Fruit fly (Drosophila melanogaster) whole organism: ENCODE results near the gene CG2841.

Experiments used
- CG8478 ChIP-seq: fragments of >200 bp; optimal IDR thresholded peaks from 2 replicates; lab custom pipeline; 2018; ENCODE audit warnings: inconsistent platforms
- Dll ChIP-seq: fragments of >200 bp; optimal IDR thresholded peaks from 2 replicates; lab custom pipeline; 2017
- EcR ChIP-seq, 2 experiments: fragments of >200 bp; optimal IDR thresholded peaks; 2 replicates each; lab custom pipeline; 2017; ENCODE audit warnings: missing biosample characterization in 2 of 2, missing genetic modification characterization in 2 of 2, missing genetic modification reagents in 2 of 2
- pan ChIP-seq: fragments of >200 bp; optimal IDR thresholded peaks from 2 replicates; lab custom pipeline; 2017
- psq ChIP-seq: fragments of >200 bp; optimal IDR thresholded peaks from 2 replicates; lab custom pipeline; 2017
- usp ChIP-seq: fragments of >200 bp; optimal IDR thresholded peaks from 2 replicates; lab custom pipeline; 2017; ENCODE audit warnings: missing biosample characterization, missing genetic modification characterization, mixed read lengths

CG2841 gene

dm6 chrX:2366171-2366570 lies at the start of gene CG2841:
CG2841 (minus strand) TSS chrX:2366356.
- TF ChIP-seq EcR (GFP tag; optimal IDR thresholded peaks at IDR 0.05; lab: Kevin White, UChicago) (no peak), psq (lab: Kevin White, UChicago) (no peak), Dll (lab: Kevin White, UChicago) (peak; percentile 32)

DNA sequence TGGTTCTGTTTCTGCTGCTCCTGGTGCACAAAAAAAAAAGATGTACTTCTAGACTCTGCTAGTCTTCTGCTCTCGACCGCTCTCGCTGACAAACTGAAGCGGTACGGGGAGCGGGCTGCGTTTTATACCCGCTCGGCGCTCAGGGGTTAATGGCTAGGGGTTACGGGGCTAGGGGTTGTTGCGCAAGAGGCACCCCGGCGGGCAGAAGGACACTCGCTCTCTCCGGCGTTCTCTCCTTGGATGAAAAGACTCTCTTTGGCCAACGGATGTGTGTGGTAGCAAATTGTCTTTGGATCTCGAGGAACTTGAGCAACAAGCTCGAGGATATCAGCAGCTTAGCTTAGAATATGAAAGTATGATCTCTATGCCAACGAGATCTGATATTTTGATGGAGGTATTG lies 44.6 kb upstream of the CG2841 start, which contains the start of gene CG12496:
Gene CG12496, minus strand, starts transcription at position 97 of the 400 bp plus-strand sequence.
- no peak for TF ChIP-seq EcR (GFP tag; optimal IDR thresholded peaks at IDR 0.05; lab: Kevin White, UChicago)
- TF ChIP-seq Dll (lab: Kevin White, UChicago), result no peak
- TF ChIP-seq psq (lab: Kevin White, UChicago), result no peak
- no peak for TF ChIP-seq pan (lab: Kevin White, UChicago)
- TF ChIP-seq usp, result no peak
- no peak for TF ChIP-seq CG8478

DNA sequence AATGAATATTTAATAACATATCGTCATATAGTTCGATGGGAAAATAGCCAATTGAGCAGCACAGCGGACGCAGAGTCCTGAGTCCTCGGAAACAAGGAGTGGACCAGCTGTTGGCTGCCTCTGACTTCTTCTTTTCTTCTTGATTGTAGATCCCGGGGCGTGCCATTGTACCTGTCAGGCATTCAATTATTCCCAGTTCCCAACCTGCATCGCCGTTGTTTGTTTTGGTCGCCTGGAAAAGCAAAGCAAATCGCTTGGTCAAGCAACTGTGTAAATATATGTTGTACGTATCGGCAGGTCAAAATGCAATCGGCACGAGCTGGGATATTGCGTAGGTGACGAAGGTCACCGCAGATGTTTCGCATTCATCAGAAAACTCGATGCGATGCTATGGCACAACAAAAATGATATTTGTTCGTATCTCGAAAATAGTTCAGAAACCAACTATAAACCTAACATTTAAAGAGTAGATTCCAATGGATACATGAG lies 42.6 kb upstream of the CG2841 start:
- no peak for TF ChIP-seq Dll (lab: Kevin White, UChicago)
- no peak for TF ChIP-seq psq (lab: Kevin White, UChicago)
- no peak for TF ChIP-seq EcR (GFP tag; optimal IDR thresholded peaks at IDR 0.05; lab: Kevin White, UChicago)
- no peak for TF ChIP-seq CG8478
- TF ChIP-seq usp, result no peak
- no peak for TF ChIP-seq pan (lab: Kevin White, UChicago)

DNA sequence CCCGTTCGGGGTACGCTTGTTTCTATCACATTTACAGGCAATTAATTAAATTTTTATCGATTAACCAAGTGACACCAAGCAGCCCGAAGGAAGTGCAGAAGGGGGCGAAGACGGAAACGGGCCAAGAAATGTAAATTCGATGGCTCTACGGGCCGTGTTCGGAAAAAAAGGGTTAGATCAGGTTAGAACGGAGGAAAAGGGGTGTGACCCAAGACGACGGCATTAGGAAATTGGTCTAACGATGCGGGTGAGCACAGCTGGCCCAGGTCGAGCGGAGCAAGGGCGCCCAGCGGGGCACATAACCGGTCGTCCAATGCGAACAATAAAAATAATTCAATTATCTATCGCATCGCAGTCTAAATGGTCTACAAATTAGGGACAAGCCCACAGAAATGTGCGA lies 33.3 kb upstream of the CG2841 start:
- TF ChIP-seq EcR (GFP tag; optimal IDR thresholded peaks at IDR 0.05; lab: Kevin White, UChicago), result no peak
- TF ChIP-seq psq (lab: Kevin White, UChicago), result no peak
- no peak for TF ChIP-seq Dll (lab: Kevin White, UChicago)
- TF ChIP-seq pan (lab: Kevin White, UChicago), result no peak
- TF ChIP-seq CG8478, result no peak
- no peak for TF ChIP-seq usp

dm6 chrX:2396204-2396882 lies 30.2 kb upstream of the CG2841 start:
- no peak for TF ChIP-seq usp
- no peak for TF ChIP-seq psq (lab: Kevin White, UChicago)
- TF ChIP-seq Dll (lab: Kevin White, UChicago), result no peak
- no peak for TF ChIP-seq pan (lab: Kevin White, UChicago)
- TF ChIP-seq EcR (GFP tag; optimal IDR thresholded peaks at IDR 0.05; lab: Kevin White, UChicago), result no peak
- no peak for TF ChIP-seq CG8478

dm6 chrX:2394516-2394915 lies 28.4 kb upstream of the CG2841 start:
- no peak for TF ChIP-seq EcR (GFP tag; optimal IDR thresholded peaks at IDR 0.05; lab: Kevin White, UChicago)
- TF ChIP-seq psq (lab: Kevin White, UChicago), result no peak
- no peak for TF ChIP-seq CG8478
- TF ChIP-seq Dll (lab: Kevin White, UChicago), result no peak
- no peak for TF ChIP-seq pan (lab: Kevin White, UChicago)

dm6 chrX:2387579-2388362 lies 21.6 kb upstream of the CG2841 start, which contains the start of gene PsGEF:
PsGEF (minus strand) TSS chrX:2387664.
- TF ChIP-seq EcR (GFP tag; optimal IDR thresholded peaks at IDR 0.05; lab: Kevin White, UChicago) (no peak), psq (lab: Kevin White, UChicago) (no peak)

dm6 chrX:2383121-2383848 lies 17.1 kb upstream of the CG2841 start:
- TF ChIP-seq psq (lab: Kevin White, UChicago) (no peak), CG8478 (no peak), usp (no peak), EcR (GFP tag; optimal IDR thresholded peaks at IDR 0.05; lab: Kevin White, UChicago) (no peak), pan (lab: Kevin White, UChicago) (no peak), Dll (lab: Kevin White, UChicago) (no peak)

- TF ChIP-seq EcR (GFP tag; optimal IDR thresholded peaks at IDR 0.05; lab: Kevin White, UChicago) (no peak), usp (no peak), Dll (lab: Kevin White, UChicago) (no peak), CG8478 (no peak), pan (lab: Kevin White, UChicago) (no peak), psq (lab: Kevin White, UChicago) (no peak)
Observed at dm6 chrX:2365405-2365804, 751 bp downstream of the CG2841 start.

DNA sequence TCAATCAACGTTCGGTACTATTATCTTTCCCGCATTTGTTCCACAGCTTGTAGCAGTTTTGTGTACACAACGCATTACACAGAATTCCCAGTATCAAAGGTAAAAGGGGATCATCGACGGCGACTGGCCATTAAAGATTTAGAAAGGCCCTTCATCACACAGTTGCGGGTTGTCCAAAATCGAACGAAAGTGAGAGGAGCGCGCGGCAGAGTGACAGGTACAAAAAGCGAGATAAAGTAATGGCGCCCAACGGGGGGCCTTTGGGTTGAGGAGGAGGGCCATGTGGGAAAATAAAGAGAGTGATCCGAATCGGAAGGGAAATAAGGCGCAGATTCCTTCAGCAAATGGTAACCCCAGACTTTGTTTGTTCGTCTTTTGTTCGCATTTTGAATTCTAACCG lies 2.4 kb downstream of the CG2841 start:
- TF ChIP-seq pan (lab: Kevin White, UChicago) (no peak), Dll (lab: Kevin White, UChicago) (no peak), psq (lab: Kevin White, UChicago) (no peak), EcR (GFP tag; optimal IDR thresholded peaks at IDR 0.05; lab: Kevin White, UChicago) (no peak), CG8478 (no peak), usp (no peak)

DNA sequence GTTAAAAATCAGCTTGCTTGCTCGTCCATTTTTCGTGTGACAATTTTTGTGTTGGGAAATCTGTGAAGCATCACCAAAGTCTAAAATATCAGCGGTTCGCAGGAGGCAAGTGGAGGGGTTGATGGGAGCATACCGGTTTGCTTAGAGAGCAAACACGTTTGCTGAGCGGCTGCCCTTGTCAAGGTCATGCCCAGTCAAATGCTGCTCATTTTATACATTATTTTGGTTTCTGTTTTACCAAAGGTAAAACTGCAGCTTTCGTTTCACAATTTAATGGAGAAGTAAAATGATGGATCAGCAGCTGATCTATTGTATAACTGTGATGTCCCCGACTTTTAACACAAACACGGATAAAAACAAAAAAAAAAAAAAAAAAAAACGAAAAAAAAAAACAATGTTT lies 3.7 kb downstream of the CG2841 start:
- TF ChIP-seq CG8478 (no peak), usp (no peak), pan (lab: Kevin White, UChicago) (no peak), Dll (lab: Kevin White, UChicago) (no peak), psq (lab: Kevin White, UChicago) (no peak), EcR (GFP tag; optimal IDR thresholded peaks at IDR 0.05; lab: Kevin White, UChicago) (no peak)
